Worm (Caenorhabditis elegans) whole organism, young adult: ENCODE measurements around the gene aexr-1.

Experiments used
- B0261.1 ChIP-seq: sonication (generic microtip); optimal IDR thresholded peaks from 2 replicates; lab custom pipeline; 2016; ENCODE audit warnings: mild to moderate bottlenecking, missing genetic modification characterization, moderate library complexity, missing compliant biosample characterization
- B0336.3 ChIP-seq: fragments of 200-800 bp; sonication (Bioruptor generic); IDR thresholded peaks from 2 replicates; pipeline ENCODE4 v1.3.6; 2022; ENCODE audit warnings: missing genetic modification characterization, missing compliant biosample characterization
- D2030.7 ChIP-seq: fragments of 200-800 bp; sonication (Bioruptor generic); IDR thresholded peaks from 2 replicates; pipeline ENCODE4 v1.3.6; 2022; ENCODE audit warnings: missing genetic modification reagents, missing genetic modification characterization, missing compliant biosample characterization
- F22D6.2 ChIP-seq: sonication (generic microtip); optimal IDR thresholded peaks from 2 replicates; lab custom pipeline; 2016; ENCODE audit warnings: mild to moderate bottlenecking, missing genetic modification characterization, missing compliant biosample characterization
- F37B4.10 ChIP-seq: fragments of 200-800 bp; sonication (Bioruptor generic); IDR thresholded peaks from 2 replicates; pipeline ENCODE4 v1.3.6; 2022; ENCODE audit warnings: missing genetic modification characterization, missing compliant biosample characterization
- F57A8.1 ChIP-seq: fragments of 200-800 bp; sonication (Bioruptor generic); optimal IDR thresholded peaks from 2 replicates; lab custom pipeline; 2018; ENCODE audit warnings: mild to moderate bottlenecking, missing genetic modification characterization, moderate library complexity, missing compliant biosample characterization
- F57C9.4 ChIP-seq: sonication (generic microtip); optimal IDR thresholded peaks from 2 replicates; lab custom pipeline; 2017; ENCODE audit warnings: mild to moderate bottlenecking, missing genetic modification characterization, missing compliant biosample characterization
- T26A5.8 ChIP-seq: sonication (generic microtip); optimal IDR thresholded peaks from 2 replicates; lab custom pipeline; 2016; ENCODE audit warnings: missing genetic modification characterization, missing compliant biosample characterization
- Y56A3A.18 ChIP-seq: fragments of 200-800 bp; sonication (Bioruptor generic); IDR thresholded peaks from 2 replicates; pipeline ENCODE4 v1.3.6; 2022; ENCODE audit warnings: missing genetic modification reagents, missing genetic modification characterization, missing compliant biosample characterization
- ama-1 ChIP-seq, 3 experiments: fragments of 150-350 bp in 1 of 3; sonication (generic microtip) in 2 of 3; optimal IDR thresholded peaks; 2 replicates each; lab custom pipeline; 2014 to 2018; ENCODE audit warnings: missing biosample characterization in 2 of 3, missing genetic modification characterization in 2 of 3, missing genetic modification reagents in 2 of 3
- attf-3 ChIP-seq: fragments of 200-800 bp; sonication (Bioruptor generic); conservative IDR thresholded peaks from 2 replicates; pipeline ENCODE4 v1.3.6; 2022; ENCODE audit warnings: missing genetic modification reagents, missing genetic modification characterization, missing compliant biosample characterization
- cebp-2 ChIP-seq: fragments of 200-800 bp; sonication (Bioruptor generic); IDR thresholded peaks from 2 replicates; pipeline ENCODE4 v1.3.6; 2022; ENCODE audit warnings: missing genetic modification characterization, missing compliant biosample characterization
- ceh-40 ChIP-seq: fragments of 200-800 bp; sonication (Bioruptor generic); IDR thresholded peaks from 2 replicates; pipeline ENCODE4 v1.3.6; 2022; ENCODE audit warnings: missing genetic modification characterization, missing compliant biosample characterization
- chd-7 ChIP-seq: sonication (generic microtip); optimal IDR thresholded peaks from 2 replicates; lab custom pipeline; 2016; ENCODE audit warnings: mild to moderate bottlenecking, missing genetic modification characterization, moderate library complexity, missing compliant biosample characterization
- efl-1 ChIP-seq: fragments of 150-350 bp; optimal IDR thresholded peaks from 2 replicates; lab custom pipeline; 2014; ENCODE audit warnings: missing biosample characterization, missing genetic modification reagents, missing genetic modification characterization
- ekl-4 ChIP-seq: fragments of 200-800 bp; sonication (Bioruptor generic); IDR thresholded peaks from 2 replicates; pipeline ENCODE4 v1.3.6; 2022; ENCODE audit warnings: missing genetic modification reagents, missing genetic modification characterization, missing compliant biosample characterization
- him-1 ChIP-seq: sonication (generic microtip); optimal IDR thresholded peaks from 2 replicates; lab custom pipeline; 2016; ENCODE audit warnings: missing genotype, missing genetic modification reagents, missing genetic modification characterization, missing compliant biosample characterization
- hmg-1.2 ChIP-seq: fragments of 200-800 bp; sonication (Bioruptor generic); IDR thresholded peaks from 2 replicates; pipeline ENCODE4 v1.3.6; 2022; ENCODE audit warnings: missing genetic modification reagents, missing genetic modification characterization, missing compliant biosample characterization
- lag-1 ChIP-seq: fragments of 200-800 bp; sonication (Bioruptor generic); IDR thresholded peaks from 2 replicates; pipeline ENCODE4 v1.3.6; 2022; ENCODE audit warnings: missing genetic modification reagents, missing genetic modification characterization, missing compliant biosample characterization
- let-526 ChIP-seq: fragments of 200-800 bp; sonication (Bioruptor generic); IDR thresholded peaks from 2 replicates; pipeline ENCODE4 v1.3.6; 2022; ENCODE audit warnings: missing genetic modification reagents, missing genetic modification characterization, missing compliant biosample characterization
- let-607 ChIP-seq, 2 experiments: fragments of 200-800 bp in 1 of 2; sonication (Bioruptor generic) in 1 of 2; sonication (generic microtip) in 1 of 2; optimal IDR thresholded peaks; 2 replicates each; lab custom pipeline; 2016 to 2018; ENCODE audit warnings: mild to moderate bottlenecking in 2 of 2, missing compliant biosample characterization in 2 of 2, missing genetic modification characterization in 2 of 2, moderate library complexity in 2 of 2, missing genotype in 1 of 2
- lin-26 ChIP-seq: fragments of 200-800 bp; sonication (Bioruptor generic); IDR thresholded peaks from 2 replicates; pipeline ENCODE4 v1.3.6; 2022; ENCODE audit warnings: missing genetic modification reagents, missing genetic modification characterization, missing compliant biosample characterization
- lir-1 ChIP-seq: fragments of 200-800 bp; sonication (Bioruptor generic); conservative IDR thresholded peaks from 2 replicates; pipeline ENCODE4 v1.3.6; 2022; ENCODE audit warnings: missing genetic modification reagents, missing genetic modification characterization, missing compliant biosample characterization
- madf-8 ChIP-seq: fragments of 200-800 bp; sonication (Bioruptor generic); conservative IDR thresholded peaks from 2 replicates; pipeline ENCODE4 v1.3.6; 2022; ENCODE audit warnings: missing genetic modification reagents, missing genetic modification characterization, missing compliant biosample characterization
- nfya-1 ChIP-seq: sonication (generic microtip); optimal IDR thresholded peaks from 2 replicates; lab custom pipeline; 2017; ENCODE audit warnings: antibody characterized with exemption, missing compliant biosample characterization, missing genetic modification characterization, borderline replicate concordance; ENCODE audit not compliant: insufficient read depth
- nhr-120 ChIP-seq: fragments of 200-800 bp; sonication (Bioruptor generic); IDR thresholded peaks from 2 replicates; pipeline ENCODE4 v1.3.6; 2022; ENCODE audit warnings: missing genetic modification characterization, missing compliant biosample characterization
- nhr-179 ChIP-seq: sonication (generic microtip); optimal IDR thresholded peaks from 2 replicates; lab custom pipeline; 2016; ENCODE audit warnings: mild to moderate bottlenecking, missing genetic modification characterization, missing compliant biosample characterization
- nhr-27 ChIP-seq: fragments of 200-800 bp; sonication (Bioruptor generic); optimal IDR thresholded peaks from 2 replicates; lab custom pipeline; 2018; ENCODE audit warnings: mild to moderate bottlenecking, missing genetic modification characterization, moderate library complexity, missing compliant biosample characterization
- pbrm-1 ChIP-seq: fragments of 200-800 bp; sonication (Bioruptor generic); IDR thresholded peaks from 2 replicates; pipeline ENCODE4 v1.3.6; 2022; ENCODE audit warnings: missing genetic modification reagents, missing genetic modification characterization, missing compliant biosample characterization
- pha-4 ChIP-seq: fragments of 150-350 bp; sonication (generic microtip); optimal IDR thresholded peaks from 2 replicates; lab custom pipeline; 2014; ENCODE audit warnings: missing biosample characterization, missing genetic modification reagents, missing genetic modification characterization
- snpc-1.1 ChIP-seq: sonication (generic microtip); optimal IDR thresholded peaks from 2 replicates; lab custom pipeline; 2017; ENCODE audit warnings: missing genetic modification characterization, mild to moderate bottlenecking, missing compliant biosample characterization, antibody characterized with exemption, moderate library complexity, missing genotype, missing genetic modification reagents; ENCODE audit not compliant: insufficient read depth
- somi-1 ChIP-seq: fragments of 200-800 bp; sonication (Bioruptor generic); optimal IDR thresholded peaks from 2 replicates; lab custom pipeline; 2018; ENCODE audit warnings: mild to moderate bottlenecking, missing genetic modification characterization, missing compliant biosample characterization
- tbp1 ChIP-seq: fragments of 200-800 bp; sonication (Bioruptor generic); optimal IDR thresholded peaks from 2 replicates; lab custom pipeline; 2018; ENCODE audit warnings: mild to moderate bottlenecking, missing genetic modification characterization, missing compliant biosample characterization
- tbx-9 ChIP-seq: sonication (generic microtip); optimal IDR thresholded peaks from 2 replicates; lab custom pipeline; 2016; ENCODE audit warnings: borderline replicate concordance, missing genetic modification characterization, inconsistent platforms, missing compliant biosample characterization
- ztf-25 ChIP-seq: fragments of 200-800 bp; sonication (Bioruptor generic); IDR thresholded peaks from 2 replicates; pipeline ENCODE4 v1.3.6; 2022; ENCODE audit warnings: missing genetic modification reagents, missing genetic modification characterization, missing compliant biosample characterization
- ztf-28 ChIP-seq: fragments of 200-800 bp; sonication (Bioruptor generic); IDR thresholded peaks from 2 replicates; pipeline ENCODE4 v1.3.6; 2022; ENCODE audit warnings: missing genetic modification reagents, missing genetic modification characterization, missing compliant biosample characterization
- ztf-3 ChIP-seq: fragments of 200-800 bp; sonication (Bioruptor generic); optimal IDR thresholded peaks from 2 replicates; lab custom pipeline; 2018; ENCODE audit warnings: mild to moderate bottlenecking, missing genetic modification characterization, missing compliant biosample characterization

aexr-1 gene

DNA sequence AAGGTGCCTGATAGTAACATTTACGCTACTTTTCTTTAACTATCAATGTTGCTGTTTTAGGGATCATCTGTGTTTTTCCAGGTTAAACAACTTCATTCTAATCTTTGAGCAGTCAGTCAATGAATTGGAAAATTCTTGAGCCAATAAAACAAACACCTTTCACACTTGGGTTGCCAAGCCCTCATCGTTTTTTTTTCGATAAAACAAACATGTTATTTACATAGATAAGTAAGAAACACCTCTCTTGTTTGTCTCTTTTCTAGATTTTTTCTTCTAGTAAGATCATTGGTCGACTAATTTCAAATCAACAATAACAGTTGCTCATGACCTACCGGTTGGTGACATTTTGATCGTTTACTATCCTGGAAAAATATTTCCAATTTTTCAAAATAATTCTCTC lies 33.1 kb downstream of the aexr-1 start:
- no peak for TF ChIP-seq ztf-28 (GFP tag; lab: Robert Waterston, UW)
- TF ChIP-seq ztf-3 (GFP tag; lab: Kevin White, UChicago) = no peak
- TF ChIP-seq lir-1 = no peak
- TF ChIP-seq let-607 (tag; optimal IDR thresholded peaks at IDR 0.05; lab: Kevin White, UChicago) = no peak
- no peak for TF ChIP-seq madf-8 (GFP tag; lab: Robert Waterston, UW)
- TF ChIP-seq efl-1 (GFP tag; lab: Kevin White, UChicago) = no peak
- no peak for TF ChIP-seq ekl-4 (GFP tag; lab: Robert Waterston, UW)
- no peak for TF ChIP-seq Y56A3A.18 (GFP tag; lab: Robert Waterston, UW)
- TF ChIP-seq lag-1 (GFP tag; lab: Robert Waterston, UW) = no peak
- TF ChIP-seq ceh-40 (GFP tag; lab: Robert Waterston, UW) = no peak
- no peak for TF ChIP-seq him-1 (tag; lab: Kevin White, UChicago)
- no peak for TF ChIP-seq F57A8.1 (GFP tag; lab: Kevin White, UChicago)
- TF ChIP-seq nhr-27 (tag; lab: Kevin White, UChicago) = no peak
- no peak for TF ChIP-seq pha-4 (tag; lab: Kevin White, UChicago)
- TF ChIP-seq somi-1 (GFP tag; lab: Kevin White, UChicago) = no peak

DNA sequence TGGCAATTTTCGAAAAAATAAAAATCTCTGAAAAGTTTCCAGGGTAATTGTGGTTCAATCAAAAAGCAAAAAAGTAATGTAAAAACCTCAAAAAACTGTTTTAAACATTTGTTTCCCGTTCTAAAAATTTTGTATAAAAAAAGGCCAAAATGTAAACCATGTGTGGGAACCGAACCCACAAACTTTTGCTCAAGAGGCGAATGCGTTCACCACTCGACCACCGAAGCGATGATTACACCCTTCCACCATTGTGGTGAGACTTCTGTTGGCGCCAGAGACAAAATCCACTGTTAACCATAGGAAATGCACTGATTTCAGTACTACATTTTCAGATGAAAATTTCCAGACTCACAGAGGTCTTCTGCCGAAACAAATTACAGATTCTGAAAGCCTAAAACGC lies 33.9 kb downstream of the aexr-1 start:
- peak; percentile 55; the same call in 1 of the 2 replicates for TF ChIP-seq D2030.7 (GFP tag; lab: Robert Waterston, UW)
- TF ChIP-seq pbrm-1 (GFP tag; lab: Robert Waterston, UW) = 0 out of 2 replicates have a peak, but pooled peaks have one; percentile 35
- 0 out of 2 replicates have a peak, but pooled peaks have one; percentile 42 for TF ChIP-seq ztf-25 (GFP tag; lab: Robert Waterston, UW)
- TF ChIP-seq tbp1 (GFP tag; lab: Kevin White, UChicago) = peak; percentile 29
- TF ChIP-seq hmg-1.2 (GFP tag; lab: Robert Waterston, UW) = peak; percentile 35; the same call in 1 of the 2 replicates
- TF ChIP-seq lin-26 (GFP tag; lab: Robert Waterston, UW) = peak; percentile 73
- peak; percentile 34 for TF ChIP-seq B0261.1 (tag; lab: Kevin White, UChicago)

DNA sequence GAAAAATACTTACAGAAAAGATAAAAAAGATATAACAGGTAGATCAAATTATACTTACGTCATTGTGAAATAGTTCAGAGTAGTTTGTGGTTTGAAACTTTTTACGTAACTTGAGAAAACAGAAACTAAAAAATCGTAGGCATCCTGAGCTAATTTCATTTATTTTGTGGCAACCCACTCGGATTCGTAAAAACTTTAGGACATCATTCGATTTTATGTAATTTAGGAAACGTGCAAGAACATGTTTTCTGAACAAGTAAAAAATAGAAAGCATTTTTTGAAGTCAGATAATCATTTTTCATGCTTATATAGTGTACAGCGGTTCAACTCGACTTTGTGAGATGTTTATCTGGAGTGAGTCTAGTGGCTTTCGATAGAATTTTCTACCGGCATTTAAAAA lies 36.3 kb downstream of the aexr-1 start, which contains the start of gene hic-1:
Gene hic-1, minus strand, starts transcription at position 101 of the 400 bp plus-strand sequence.
- TF ChIP-seq D2030.7 (GFP tag; lab: Robert Waterston, UW) (no peak), ama-1 (optimal IDR thresholded peaks at IDR 0.05; lab: Kevin White, UChicago) (no peak), ama-1 (GFP tag; optimal IDR thresholded peaks at IDR 0.05; lab: Kevin White, UChicago) (no peak), let-526 (GFP tag; lab: Robert Waterston, UW) (no peak), snpc-1.1 (tag; lab: Kevin White, UChicago) (no peak), nhr-120 (GFP tag; lab: Robert Waterston, UW) (no peak), nfya-1 (tag; lab: Kevin White, UChicago) (no peak), cebp-2 (no peak)

- TF ChIP-seq B0336.3 (GFP tag; lab: Robert Waterston, UW) = no peak
- TF ChIP-seq T26A5.8 (tag; lab: Kevin White, UChicago) = no peak
- no peak for TF ChIP-seq D2030.7 (GFP tag; lab: Robert Waterston, UW)
- no peak for TF ChIP-seq him-1 (tag; lab: Kevin White, UChicago)
- no peak for TF ChIP-seq F22D6.2
- no peak for TF ChIP-seq attf-3
- no peak for TF ChIP-seq lag-1 (GFP tag; lab: Robert Waterston, UW)
- no peak for TF ChIP-seq tbx-9
- no peak for TF ChIP-seq lir-1
- TF ChIP-seq chd-7 (tag; lab: Kevin White, UChicago) = no peak
- TF ChIP-seq F57C9.4 = no peak
- no peak for TF ChIP-seq F37B4.10 (GFP tag; lab: Robert Waterston, UW)
- TF ChIP-seq nhr-179 (tag; lab: Kevin White, UChicago) = no peak
Observed at ce11 chrX:6597089-6597488, 38.0 kb downstream of the aexr-1 start, which contains the start of gene ttr-6. Gene ttr-6, minus strand, starts transcription at chrX:6597121.
